Fruit fly (Drosophila melanogaster) whole organism, pupa: ENCODE data around the gene Tpst.

Experiments used
- CG10348 ChIP-seq: fragments of 200-800 bp; sonication (Bioruptor generic); IDR thresholded peaks from 2 replicates; pipeline ENCODE4 v1.3.6; 2022; ENCODE audit warnings: missing biosample characterization, missing genetic modification characterization
- CG12605 ChIP-seq: fragments of 200-800 bp; sonication (Bioruptor generic); IDR thresholded peaks from 2 replicates; pipeline ENCODE4 v1.3.6; 2022; ENCODE audit warnings: missing biosample characterization, missing genetic modification characterization
- CG13204 ChIP-seq: fragments of 200-800 bp; sonication (Bioruptor generic); optimal IDR thresholded peaks from 2 replicates; lab custom pipeline; 2018; ENCODE audit warnings: missing biosample characterization, mild to moderate bottlenecking, missing genetic modification characterization, moderate library complexity
- CG14655 ChIP-seq: fragments of 200-800 bp; sonication (Bioruptor generic); optimal IDR thresholded peaks from 3 replicates; lab custom pipeline; 2017; ENCODE audit warnings: mild to moderate bottlenecking, missing biosample characterization, missing genetic modification reagents, missing genetic modification characterization
- CG15710 ChIP-seq: fragments of 200-800 bp; sonication (Bioruptor generic); optimal IDR thresholded peaks from 2 replicates; lab custom pipeline; 2018; ENCODE audit warnings: missing biosample characterization, mild to moderate bottlenecking, missing genetic modification characterization, moderate library complexity
- CG17806 ChIP-seq: fragments of 200-800 bp; sonication (Bioruptor generic); optimal IDR thresholded peaks from 2 replicates; lab custom pipeline; 2018; ENCODE audit warnings: missing biosample characterization, mild to moderate bottlenecking, missing genetic modification characterization, moderate library complexity
- CG32121 ChIP-seq: fragments of 200-800 bp; sonication (Bioruptor generic); IDR thresholded peaks from 2 replicates; pipeline ENCODE4 v1.3.6; 2022; ENCODE audit warnings: missing biosample characterization, missing genetic modification characterization
- CG34367 ChIP-seq: fragments of 200-800 bp; sonication (Bioruptor generic); optimal IDR thresholded peaks from 2 replicates; lab custom pipeline; 2018; ENCODE audit warnings: missing biosample characterization, mild to moderate bottlenecking, missing genetic modification characterization
- CG4496 ChIP-seq: fragments of 200-800 bp; sonication (Bioruptor generic); IDR thresholded peaks from 3 replicates; pipeline ENCODE4 v1.3.6; 2022; ENCODE audit warnings: missing biosample characterization, missing genetic modification characterization
- CG8159 ChIP-seq: fragments of 200-800 bp; sonication (Bioruptor generic); optimal IDR thresholded peaks from 3 replicates; lab custom pipeline; 2018; ENCODE audit warnings: missing biosample characterization, mild to moderate bottlenecking, missing genetic modification characterization, moderate library complexity
- CG8301 ChIP-seq: fragments of 200-800 bp; sonication (Bioruptor generic); optimal IDR thresholded peaks from 2 replicates; lab custom pipeline; 2018; ENCODE audit warnings: missing biosample characterization, mild to moderate bottlenecking, missing genetic modification characterization
- CG9948 ChIP-seq: fragments of 200-800 bp; sonication (Bioruptor generic); optimal IDR thresholded peaks from 2 replicates; lab custom pipeline; 2018; ENCODE audit warnings: missing biosample characterization, mild to moderate bottlenecking, missing genetic modification characterization, moderate library complexity
- D1 ChIP-seq: fragments of 200-800 bp; sonication (Bioruptor generic); optimal IDR thresholded peaks from 2 replicates; lab custom pipeline; 2018; ENCODE audit warnings: missing biosample characterization, mild to moderate bottlenecking, missing genetic modification characterization, moderate library complexity
- EcR ChIP-seq: fragments of 200-800 bp; sonication (Bioruptor generic); optimal IDR thresholded peaks from 3 replicates; lab custom pipeline; 2019; ENCODE audit warnings: missing biosample characterization, missing genetic modification characterization, mild to moderate bottlenecking, moderate library complexity, missing genetic modification reagents
- Ets98B ChIP-seq: fragments of 200-800 bp; sonication (Bioruptor generic); IDR thresholded peaks from 2 replicates; pipeline ENCODE4 v1.3.6; 2022; ENCODE audit warnings: missing biosample characterization, missing genetic modification characterization
- Pif1A ChIP-seq: fragments of 200-800 bp; sonication (Bioruptor generic); optimal IDR thresholded peaks from 3 replicates; lab custom pipeline; 2016; ENCODE audit warnings: missing biosample characterization, missing genetic modification characterization
- Pif1B ChIP-seq: fragments of 200-800 bp; sonication (Bioruptor generic); optimal IDR thresholded peaks from 3 replicates; lab custom pipeline; 2016; ENCODE audit warnings: missing biosample characterization, missing genetic modification characterization
- Snoo ChIP-seq: fragments of 200-800 bp; sonication (Bioruptor generic); optimal IDR thresholded peaks from 3 replicates; lab custom pipeline; 2017; ENCODE audit warnings: missing biosample characterization, mild to moderate bottlenecking, missing genetic modification characterization, inconsistent platforms
- fd96Ca ChIP-seq: fragments of 200-800 bp; sonication (Bioruptor generic); IDR thresholded peaks from 3 replicates; pipeline ENCODE4 v1.3.6; 2022; ENCODE audit warnings: missing biosample characterization, missing genetic modification characterization
- gl ChIP-seq: fragments of 200-800 bp; sonication (Bioruptor generic); optimal IDR thresholded peaks from 2 replicates; lab custom pipeline; 2018; ENCODE audit warnings: missing biosample characterization, mild to moderate bottlenecking, missing genetic modification characterization
- rn ChIP-seq: fragments of 200-800 bp; sonication (Bioruptor generic); IDR thresholded peaks from 2 replicates; pipeline ENCODE4 v1.3.6; 2022; ENCODE audit warnings: missing biosample characterization, missing genetic modification characterization

Tpst gene

DNA sequence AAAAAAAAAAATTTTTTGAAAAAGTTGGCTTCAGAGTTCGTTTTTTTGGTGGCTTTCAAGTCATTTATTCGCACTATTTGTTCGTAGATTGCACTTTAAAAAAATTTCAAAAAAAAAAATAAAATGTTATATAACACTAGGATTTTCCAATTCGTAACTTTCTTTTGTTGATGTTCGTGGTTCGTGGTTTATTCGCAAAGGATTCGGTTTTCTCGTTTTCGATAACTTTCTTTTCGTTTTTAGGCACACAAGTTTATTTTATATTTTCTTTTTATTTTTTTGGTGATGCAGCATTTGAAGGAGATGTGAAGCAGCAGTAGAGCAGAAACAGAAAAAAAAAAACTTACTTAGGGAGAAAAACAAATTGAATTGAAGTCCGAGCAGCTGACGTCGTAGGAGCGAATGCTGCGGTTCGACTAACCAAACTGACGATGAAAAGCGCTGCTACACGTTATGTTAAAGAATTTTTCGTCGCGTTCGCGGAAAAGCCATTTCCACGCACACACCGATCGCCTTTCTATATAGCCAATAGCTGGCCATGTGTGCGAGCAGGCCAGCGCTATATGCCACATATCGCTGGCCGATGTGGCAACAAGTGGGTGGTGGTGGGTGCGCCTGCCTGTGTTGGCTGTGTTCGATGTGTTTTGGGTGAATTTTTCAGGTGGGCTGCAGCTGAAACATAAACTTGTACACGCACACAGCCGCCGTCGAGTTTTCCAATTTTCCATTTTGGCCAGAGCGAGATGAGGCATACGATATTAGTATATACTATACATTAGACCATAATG is 38.6 kb downstream of the Tpst start, which contains the start of gene up:
TSS of gene up (minus strand) at position 508 of the 788 bp plus-strand sequence.
- TF ChIP-seq CG13204 (GFP tag; lab: Kevin White, UChicago) (no peak), CG32121 (GFP tag; lab: Robert Waterston, UW) (peak; percentile 23; the same call in 1 of the 2 replicates)

DNA sequence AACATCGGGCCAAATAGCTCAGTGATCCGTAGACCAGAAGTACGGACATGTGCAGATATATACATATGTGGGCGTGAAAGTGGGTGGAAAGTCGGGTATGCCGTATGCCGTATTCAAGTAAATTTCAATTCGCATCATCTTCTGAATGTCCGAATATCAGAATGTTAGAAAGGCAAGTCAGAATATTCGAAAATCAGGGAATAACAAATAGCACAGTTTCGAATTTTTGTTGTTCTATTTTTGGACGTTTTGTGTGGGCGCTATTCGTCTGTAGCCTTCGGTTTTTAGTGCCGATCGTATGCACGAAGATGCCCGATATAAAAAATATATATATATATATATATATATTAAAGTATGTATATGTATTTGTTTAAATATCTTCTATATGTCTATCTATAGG is 40.9 kb downstream of the Tpst start:
- TF ChIP-seq Pif1B (no peak), CG17806 (tag; lab: Kevin White, UChicago) (no peak), CG8301 (tag; lab: Kevin White, UChicago) (no peak), CG8159 (no peak), CG12605 (no peak), CG13204 (GFP tag; lab: Kevin White, UChicago) (no peak), CG4496 (no peak), CG9948 (tag; lab: Kevin White, UChicago) (no peak), gl (tag; lab: Kevin White, UChicago) (no peak), CG10348 (no peak), Snoo (no peak), rn (GFP tag; lab: Robert Waterston, UW) (no peak), EcR (no peak), CG32121 (GFP tag; lab: Robert Waterston, UW) (no peak), CG14655 (GFP tag; lab: Kevin White, UChicago) (no peak), Ets98B (GFP tag; lab: Robert Waterston, UW) (no peak), CG15710 (no peak), D1 (tag; lab: Kevin White, UChicago) (no peak), fd96Ca (no peak), CG34367 (no peak)

DNA sequence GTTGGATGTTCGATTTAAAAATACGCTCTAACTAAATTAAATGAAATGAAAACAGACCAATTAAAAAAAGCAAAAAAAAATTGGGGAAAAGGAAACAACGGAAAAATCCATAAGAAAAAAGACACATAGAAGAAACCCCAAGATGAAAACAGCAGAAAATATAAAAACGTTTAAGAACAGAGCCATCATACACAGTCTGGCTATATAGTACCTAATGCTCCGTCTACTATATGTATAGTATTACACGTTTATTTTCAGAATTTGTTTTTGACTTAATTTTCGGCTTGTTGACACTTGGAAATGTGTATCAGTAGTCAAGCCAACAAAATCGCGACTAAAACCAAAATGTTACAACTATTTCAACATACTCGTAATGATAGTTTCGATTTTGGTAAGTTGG is 41.8 kb downstream of the Tpst start, which contains the start of gene CG11178:
TSS of gene CG11178 (plus strand) at position 301 of the 400 bp plus-strand sequence.
- TF ChIP-seq CG17806 (tag; lab: Kevin White, UChicago), result no peak
- no peak for TF ChIP-seq Pif1A (GFP tag; lab: Kevin White, UChicago)
- TF ChIP-seq EcR, result no peak
- TF ChIP-seq rn (GFP tag; lab: Robert Waterston, UW), result no peak
- no peak for TF ChIP-seq CG8159
- TF ChIP-seq CG15710, result no peak
- TF ChIP-seq CG13204 (GFP tag; lab: Kevin White, UChicago), result no peak
- TF ChIP-seq D1 (tag; lab: Kevin White, UChicago), result no peak
- no peak for TF ChIP-seq CG8301 (tag; lab: Kevin White, UChicago)
- TF ChIP-seq, all 21 proteins: peak for 0

DNA sequence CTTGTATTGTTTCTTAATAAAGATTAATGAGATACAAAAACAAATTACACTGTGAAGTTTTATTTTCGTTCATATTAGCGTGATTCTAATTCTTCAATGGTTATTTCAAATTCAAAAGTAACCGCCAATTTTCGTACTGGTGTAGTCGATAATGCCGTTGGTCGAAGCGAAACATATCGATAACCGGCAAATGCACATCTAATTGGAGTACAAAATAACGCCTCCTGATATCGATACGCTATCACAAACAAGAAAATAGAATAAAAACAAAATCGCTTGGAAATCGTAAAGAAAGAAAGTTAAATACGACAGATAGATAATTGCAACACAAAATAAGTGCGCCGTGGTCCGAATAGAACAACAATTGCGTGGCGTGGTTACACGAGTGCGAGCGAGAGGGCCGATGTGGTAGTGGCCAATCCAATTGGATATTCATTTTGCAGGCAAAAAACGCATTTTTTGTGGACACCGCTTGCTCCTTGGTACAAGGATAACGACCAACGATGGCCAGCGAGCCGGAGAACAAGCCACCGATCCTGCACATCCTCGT is 42.4 kb downstream of the Tpst start:
- no peak for TF ChIP-seq CG8159
- no peak for TF ChIP-seq CG13204 (GFP tag; lab: Kevin White, UChicago)
- no peak for TF ChIP-seq CG4496
- no peak for TF ChIP-seq CG8301 (tag; lab: Kevin White, UChicago)
- no peak for TF ChIP-seq D1 (tag; lab: Kevin White, UChicago)
- TF ChIP-seq Pif1A (GFP tag; lab: Kevin White, UChicago), result no peak

DNA sequence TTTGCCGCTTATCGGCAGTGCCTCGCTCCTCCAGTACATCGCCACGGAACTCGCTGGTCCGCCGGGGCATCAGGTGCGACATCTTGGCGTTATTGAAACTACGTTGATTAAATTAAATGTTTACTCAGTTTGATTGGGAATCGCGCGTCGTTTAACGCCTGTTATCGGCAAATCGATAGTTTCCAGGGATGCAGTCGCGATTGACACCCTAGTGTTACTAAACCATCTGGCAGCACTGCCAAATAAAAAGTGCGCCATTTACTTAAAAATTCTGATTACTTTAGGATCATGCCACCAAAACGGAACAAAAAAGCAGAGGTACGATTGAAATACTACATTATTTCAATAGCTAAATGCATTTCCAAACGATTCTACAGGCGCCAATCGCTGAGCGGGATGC is 48.3 kb downstream of the Tpst start, which contains the start of the genes Ndc80 and BthD:
TSS of gene Ndc80 (minus strand) at position 179 of the 400 bp plus-strand sequence.
TSS of gene BthD (plus strand) at position 248 of the 400 bp plus-strand sequence.
- no peak for TF ChIP-seq CG4496
- TF ChIP-seq CG13204 (GFP tag; lab: Kevin White, UChicago), result no peak
- no peak for TF ChIP-seq CG10348
- TF ChIP-seq EcR, result no peak
- no peak for TF ChIP-seq CG34367
- TF ChIP-seq Pif1A (GFP tag; lab: Kevin White, UChicago), result no peak
- TF ChIP-seq Snoo, result no peak
- TF ChIP-seq D1 (tag; lab: Kevin White, UChicago), result no peak
- TF ChIP-seq fd96Ca, result no peak
- TF ChIP-seq CG32121 (GFP tag; lab: Robert Waterston, UW), result no peak
- TF ChIP-seq gl (tag; lab: Kevin White, UChicago), result no peak
- TF ChIP-seq CG15710, result no peak

DNA sequence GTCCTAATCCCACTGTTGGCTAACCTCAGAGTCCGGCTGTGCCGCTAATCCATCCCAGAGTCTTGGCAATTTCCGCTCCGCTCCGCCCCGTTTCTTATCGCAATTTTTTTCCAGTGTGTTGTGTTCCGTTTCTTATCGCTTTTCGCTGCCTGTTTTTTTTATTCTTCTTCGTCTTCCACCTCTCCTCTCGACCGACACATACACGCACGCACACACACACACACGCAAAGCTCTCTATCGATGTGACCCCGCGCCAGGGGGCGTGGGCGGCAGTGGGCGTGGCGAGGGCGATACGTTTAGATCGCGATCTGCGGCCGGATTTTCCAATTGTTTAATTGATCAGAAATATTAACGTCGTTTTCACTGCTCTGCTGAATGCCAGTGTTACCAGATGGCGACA is 52.4 kb downstream of the Tpst start:
- TF ChIP-seq CG34367, result no peak
- TF ChIP-seq gl (tag; lab: Kevin White, UChicago), result peak; percentile 38
- peak; percentile 21; the same call in 1 of the 2 replicates for TF ChIP-seq CG12605
- TF ChIP-seq CG4496, result no peak; the same call in 2 of the 3 replicates
- TF ChIP-seq CG32121 (GFP tag; lab: Robert Waterston, UW), result peak; percentile 11; the same call in 1 of the 2 replicates
- no peak for TF ChIP-seq CG17806 (tag; lab: Kevin White, UChicago)
- peak; percentile 23; the same call in 1 of the 2 replicates for TF ChIP-seq Ets98B (GFP tag; lab: Robert Waterston, UW)
